Worm (Caenorhabditis elegans) whole organism, late embryonic: ENCODE results near the gene K02C4.5.

ENCODE experiments used
- ama-1 ChIP-seq: fragments of 150-350 bp; optimal IDR thresholded peaks from 2 replicates; lab custom pipeline; 2014
- ceh-19 ChIP-seq: fragments of 200-800 bp; sonication (Bioruptor generic); optimal IDR thresholded peaks from 2 replicates; lab custom pipeline; 2018; ENCODE audit warnings: mild to moderate bottlenecking, missing genetic modification characterization, missing compliant biosample characterization
- ceh-48 ChIP-seq: sonication (generic microtip); optimal IDR thresholded peaks from 2 replicates; lab custom pipeline; 2016; ENCODE audit warnings: missing genetic modification characterization, inconsistent platforms, missing compliant biosample characterization
- eyg-1 ChIP-seq: sonication (generic microtip); optimal IDR thresholded peaks from 2 replicates; lab custom pipeline; 2016; ENCODE audit warnings: missing genotype, missing genetic modification characterization, missing compliant biosample characterization
- fax-1 ChIP-seq: sonication (generic microtip); optimal IDR thresholded peaks from 2 replicates; lab custom pipeline; 2016; ENCODE audit warnings: missing genotype, missing genetic modification characterization, missing compliant biosample characterization
- hlh-30 ChIP-seq: sonication (generic microtip); optimal IDR thresholded peaks from 2 replicates; lab custom pipeline; 2017; ENCODE audit warnings: antibody characterized with exemption, missing genetic modification characterization, missing compliant biosample characterization; ENCODE audit not compliant: insufficient read depth
- nfya-1 ChIP-seq: sonication (generic microtip); optimal IDR thresholded peaks from 2 replicates; lab custom pipeline; 2017; ENCODE audit warnings: missing genetic modification characterization, mild to moderate bottlenecking, missing compliant biosample characterization, antibody characterized with exemption, moderate library complexity
- nhr-11 ChIP-seq: fragments of 150-350 bp; optimal IDR thresholded peaks from 2 replicates; lab custom pipeline; 2014; ENCODE audit warnings: missing biosample characterization, missing genetic modification characterization
- pha-4 ChIP-seq: fragments of 150-350 bp; optimal IDR thresholded peaks from 2 replicates; lab custom pipeline; 2018; ENCODE audit warnings: missing biosample characterization, missing genetic modification reagents, missing genetic modification characterization
- pqm-1 ChIP-seq: sonication (generic microtip); optimal IDR thresholded peaks from 2 replicates; lab custom pipeline; 2016; ENCODE audit warnings: missing genetic modification characterization, missing compliant biosample characterization
- tbx-2 ChIP-seq: sonication (generic microtip); optimal IDR thresholded peaks from 2 replicates; lab custom pipeline; 2016; ENCODE audit warnings: missing genetic modification characterization, missing compliant biosample characterization
- unc-42 ChIP-seq: sonication (generic microtip); optimal IDR thresholded peaks from 2 replicates; lab custom pipeline; 2016; ENCODE audit warnings: missing genotype, missing genetic modification characterization, missing compliant biosample characterization

ce11 chrII:8093283-8093682 is 15.0 kb downstream of the K02C4.5 start:
- TF ChIP-seq pha-4 (tag; lab: Kevin White, UChicago) (no peak), tbx-2 (tag; lab: Kevin White, UChicago) (no peak), fax-1 (no peak), ceh-48 (tag; lab: Kevin White, UChicago) (no peak), hlh-30 (tag; lab: Kevin White, UChicago) (no peak), pqm-1 (no peak), ama-1 (no peak), nfya-1 (tag; lab: Kevin White, UChicago) (no peak), ceh-19 (GFP tag; lab: Kevin White, UChicago) (no peak), eyg-1 (tag; lab: Kevin White, UChicago) (no peak), nhr-11 (tag; lab: Kevin White, UChicago) (no peak), unc-42 (tag; lab: Kevin White, UChicago) (no peak)
